Worm (Caenorhabditis elegans) whole organism, young adult: ENCODE data around the gene F36H1.3.

Experiments
- C17E4.6 ChIP-seq: fragments of 200-800 bp; sonication (Bioruptor generic); IDR thresholded peaks from 2 replicates; pipeline ENCODE4 v1.3.6; 2022; ENCODE audit warnings: missing genetic modification reagents, missing genetic modification characterization, missing compliant biosample characterization
- F52B5.7 ChIP-seq: sonication (generic microtip); optimal IDR thresholded peaks from 2 replicates; lab custom pipeline; 2016; ENCODE audit warnings: mild to moderate bottlenecking, missing genetic modification characterization, missing compliant biosample characterization

DNA sequence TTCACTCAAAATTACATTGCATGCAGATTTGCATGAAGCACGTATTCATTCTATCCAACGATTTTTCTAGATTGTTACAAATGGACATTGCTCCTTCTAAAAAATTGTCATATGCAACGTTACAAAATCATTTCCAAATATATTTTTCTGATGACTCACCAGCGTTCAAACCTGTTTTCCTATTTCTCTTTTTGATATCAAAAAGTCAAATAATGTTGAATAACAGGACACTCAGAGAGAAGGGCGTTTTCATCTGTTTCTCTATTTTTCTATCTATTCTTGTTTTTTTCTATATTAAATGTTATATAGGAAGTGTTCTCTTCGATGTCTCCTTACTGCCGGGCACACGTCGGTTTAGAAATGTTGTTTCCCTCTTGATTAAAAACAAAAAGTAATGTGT, 43.1 kb upstream of the F36H1.3 start:
- no peak for TF ChIP-seq C17E4.6
- TF ChIP-seq F52B5.7 (tag; lab: Kevin White, UChicago), result no peak
